Worm (Caenorhabditis elegans) whole organism, L2 larva: ENCODE results near the gene smvt-1.

Experiments used
- R02D3.7 ChIP-seq: fragments of 150-350 bp; optimal IDR thresholded peaks from 2 replicates; lab custom pipeline; 2014; ENCODE audit warnings: missing biosample characterization, missing genetic modification characterization
- ZK546.5 ChIP-seq: sonication (generic microtip); optimal IDR thresholded peaks from 2 replicates; lab custom pipeline; 2017; ENCODE audit warnings: missing biosample characterization, missing genetic modification characterization
- blmp-1 ChIP-seq: sonication (generic microtip); optimal IDR thresholded peaks from 2 replicates; lab custom pipeline; 2017; ENCODE audit warnings: missing genetic modification characterization, mild to moderate bottlenecking, missing compliant biosample characterization, antibody characterized with exemption, moderate library complexity; ENCODE audit not compliant: insufficient read depth
- lsy-2 ChIP-seq, 2 experiments: fragments of 150-350 bp in 1 of 2; sonication (generic microtip) in 1 of 2; optimal IDR thresholded peaks; 2 replicates each; lab custom pipeline; 2014 to 2017; ENCODE audit warnings: missing biosample characterization in 2 of 2, missing genetic modification characterization in 2 of 2
- nhr-11 ChIP-seq: fragments of 150-350 bp; optimal IDR thresholded peaks from 2 replicates; lab custom pipeline; 2014; ENCODE audit warnings: missing biosample characterization, missing genetic modification characterization
- nhr-129 ChIP-seq: fragments of 150-350 bp; optimal IDR thresholded peaks from 2 replicates; lab custom pipeline; 2014; ENCODE audit warnings: missing biosample characterization, missing genetic modification characterization
- unc-39 ChIP-seq: fragments of 150-350 bp; optimal IDR thresholded peaks from 2 replicates; lab custom pipeline; 2014; ENCODE audit warnings: missing biosample characterization, missing genetic modification characterization
- unc-62 ChIP-seq: fragments of 150-350 bp; optimal IDR thresholded peaks from 2 replicates; lab custom pipeline; 2014; ENCODE audit warnings: missing biosample characterization, missing genetic modification reagents, missing genetic modification characterization

DNA sequence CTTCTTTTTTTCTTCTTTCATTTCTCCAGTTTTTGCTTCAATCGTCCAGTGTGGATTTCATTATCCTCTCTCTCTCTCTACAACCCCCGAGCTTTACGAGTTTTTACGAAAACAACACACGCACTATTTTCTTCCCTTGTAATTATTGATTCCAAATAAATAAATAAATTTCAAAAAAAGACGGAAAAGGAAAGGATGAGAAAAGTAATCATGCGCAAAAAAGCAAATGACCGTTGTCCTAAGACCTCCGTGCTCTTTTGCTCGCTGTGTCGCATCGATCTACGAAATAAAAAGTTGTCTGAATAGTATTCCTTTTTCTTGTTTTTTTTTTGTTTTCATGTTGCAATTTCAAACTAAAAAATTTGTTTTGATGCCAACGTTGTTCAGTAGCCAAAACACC is 1.9 kb upstream of the smvt-1 start:
- TF ChIP-seq lsy-2 (tag; optimal IDR thresholded peaks at IDR 0.05; lab: Kevin White, UChicago) (peak in 1 of 2 experiments; percentile 25), blmp-1 (tag; lab: Kevin White, UChicago) (no peak), unc-39 (no peak), nhr-129 (no peak), nhr-11 (tag; lab: Kevin White, UChicago) (no peak), ZK546.5 (no peak), unc-62 (GFP tag; lab: Kevin White, UChicago) (no peak), R02D3.7 (tag; lab: Kevin White, UChicago) (no peak)
